Worm (Caenorhabditis elegans) whole organism, L1 larva: ENCODE results near the gene C17C3.11.

ENCODE experiments used
- C04F5.9 ChIP-seq: sonication (generic microtip); optimal IDR thresholded peaks from 2 replicates; lab custom pipeline; 2016; ENCODE audit warnings: missing genetic modification characterization, missing compliant biosample characterization
- C16A3.4 ChIP-seq: fragments of 150-350 bp; optimal IDR thresholded peaks from 2 replicates; lab custom pipeline; 2014; ENCODE audit warnings: missing biosample characterization, missing genetic modification characterization
- F16B12.6 ChIP-seq: fragments of 150-350 bp; optimal IDR thresholded peaks from 2 replicates; lab custom pipeline; 2014; ENCODE audit warnings: missing biosample characterization, missing genetic modification characterization
- aha-1 ChIP-seq: fragments of 150-350 bp; optimal IDR thresholded peaks from 2 replicates; lab custom pipeline; 2014; ENCODE audit warnings: missing biosample characterization, missing genetic modification characterization
- aly-2 ChIP-seq: fragments of 150-350 bp; optimal IDR thresholded peaks from 2 replicates; lab custom pipeline; 2014; ENCODE audit warnings: missing biosample characterization, missing genetic modification characterization
- ama-1 ChIP-seq: fragments of 150-350 bp; optimal IDR thresholded peaks from 2 replicates; lab custom pipeline; 2014
- blmp-1 ChIP-seq: fragments of 150-350 bp; optimal IDR thresholded peaks from 2 replicates; lab custom pipeline; 2014; ENCODE audit warnings: missing biosample characterization, missing genetic modification characterization
- ceh-63 ChIP-seq: fragments of 200-800 bp; sonication (Bioruptor generic); optimal IDR thresholded peaks from 2 replicates; lab custom pipeline; 2018; ENCODE audit warnings: mild to moderate bottlenecking, missing genetic modification characterization, missing compliant biosample characterization
- ceh-8 ChIP-seq: fragments of 200-800 bp; sonication (Bioruptor generic); optimal IDR thresholded peaks from 2 replicates; lab custom pipeline; 2018; ENCODE audit warnings: mild to moderate bottlenecking, missing genetic modification characterization, moderate library complexity, missing compliant biosample characterization
- ceh-82 ChIP-seq, 3 experiments: fragments of 150-350 bp in 1 of 3; sonication (generic microtip) in 2 of 3; optimal IDR thresholded peaks; 2 replicates each; lab custom pipeline; 2014 to 2017; ENCODE audit warnings: missing biosample characterization in 3 of 3, missing genetic modification characterization in 3 of 3
- ceh-90 ChIP-seq: sonication (generic microtip); optimal IDR thresholded peaks from 2 replicates; lab custom pipeline; 2016; ENCODE audit warnings: missing genetic modification characterization, missing compliant biosample characterization
- dsc-1 ChIP-seq: sonication (generic microtip); optimal IDR thresholded peaks from 2 replicates; lab custom pipeline; 2016; ENCODE audit warnings: mild to moderate bottlenecking, missing genetic modification characterization, missing compliant biosample characterization
- efl-3 ChIP-seq: fragments of 200-800 bp; sonication (Bioruptor generic); optimal IDR thresholded peaks from 2 replicates; lab custom pipeline; 2018; ENCODE audit warnings: mild to moderate bottlenecking, missing genetic modification characterization, missing compliant biosample characterization
- egl-27 ChIP-seq, 2 experiments: fragments of 150-350 bp in 1 of 2; sonication (generic microtip); optimal IDR thresholded peaks; 3 replicates each; lab custom pipeline; 2017 to 2018; ENCODE audit warnings: missing biosample characterization in 2 of 2, missing genetic modification characterization in 2 of 2, missing genetic modification reagents in 2 of 2
- elt-2 ChIP-seq: sonication (generic microtip); optimal IDR thresholded peaks from 2 replicates; lab custom pipeline; 2016; ENCODE audit warnings: missing genetic modification characterization, mild to moderate bottlenecking, inconsistent platforms, missing compliant biosample characterization, missing genetic modification reagents
- ets-5 ChIP-seq: fragments of 200-800 bp; sonication (Bioruptor generic); IDR thresholded peaks from 2 replicates; pipeline ENCODE4 v1.3.6; 2022; ENCODE audit warnings: missing genetic modification characterization, missing compliant biosample characterization
- fkh-4 ChIP-seq: sonication (generic microtip); optimal IDR thresholded peaks from 2 replicates; lab custom pipeline; 2016; ENCODE audit warnings: missing compliant biosample characterization, missing genetic modification characterization, borderline replicate concordance
- grh-1 ChIP-seq: fragments of 200-800 bp; sonication (Bioruptor generic); IDR thresholded peaks from 2 replicates; pipeline ENCODE4 v1.3.6; 2022; ENCODE audit warnings: missing genetic modification reagents, missing genetic modification characterization, missing compliant biosample characterization
- hlh-17 ChIP-seq: fragments of 200-800 bp; sonication (Bioruptor generic); optimal IDR thresholded peaks from 2 replicates; lab custom pipeline; 2018; ENCODE audit warnings: missing genetic modification characterization, mild to moderate bottlenecking, missing compliant biosample characterization, moderate library complexity, borderline replicate concordance
- hpl-2 ChIP-seq: fragments of 150-350 bp; optimal IDR thresholded peaks from 2 replicates; lab custom pipeline; 2014; ENCODE audit warnings: missing biosample characterization, missing genetic modification reagents, missing genetic modification characterization
- irx-1 ChIP-seq: sonication (generic microtip); optimal IDR thresholded peaks from 2 replicates; lab custom pipeline; 2016; ENCODE audit warnings: missing genetic modification characterization, missing compliant biosample characterization
- isw-1 ChIP-seq: fragments of 200-800 bp; sonication (Bioruptor generic); IDR thresholded peaks from 2 replicates; pipeline ENCODE4 v1.3.6; 2022; ENCODE audit warnings: missing genetic modification characterization, missing compliant biosample characterization
- jun-1 ChIP-seq: fragments of 150-350 bp; optimal IDR thresholded peaks from 2 replicates; lab custom pipeline; 2014; ENCODE audit warnings: missing biosample characterization, missing genetic modification reagents, missing genetic modification characterization
- lin-14 ChIP-seq: fragments of 200-800 bp; sonication (Bioruptor generic); optimal IDR thresholded peaks from 2 replicates; lab custom pipeline; 2018; ENCODE audit warnings: mild to moderate bottlenecking, missing genetic modification characterization, moderate library complexity, missing compliant biosample characterization
- lin-39 ChIP-seq: fragments of 150-350 bp; optimal IDR thresholded peaks from 2 replicates; lab custom pipeline; 2014; ENCODE audit warnings: missing biosample characterization, missing genetic modification reagents, missing genetic modification characterization
- lir-3 ChIP-seq: sonication (generic microtip); optimal IDR thresholded peaks from 2 replicates; lab custom pipeline; 2016; ENCODE audit warnings: mild to moderate bottlenecking, missing genetic modification characterization, moderate library complexity, missing compliant biosample characterization; ENCODE audit not compliant: poor library complexity
- mab-9 ChIP-seq: fragments of 200-800 bp; sonication (Bioruptor generic); IDR thresholded peaks from 2 replicates; pipeline ENCODE4 v1.3.6; 2022; ENCODE audit warnings: missing genetic modification reagents, missing genetic modification characterization, missing compliant biosample characterization
- mdl-1 ChIP-seq, 2 experiments: fragments of 150-350 bp; optimal IDR thresholded peaks; 2 replicates each; lab custom pipeline; 2014 to 2017; ENCODE audit warnings: missing biosample characterization in 2 of 2, missing genetic modification characterization in 2 of 2, inconsistent platforms in 1 of 2
- mef-2 ChIP-seq: fragments of 150-350 bp; optimal IDR thresholded peaks from 2 replicates; lab custom pipeline; 2014; ENCODE audit warnings: missing biosample characterization, missing genetic modification characterization
- nhr-12 ChIP-seq: sonication (generic microtip); optimal IDR thresholded peaks from 2 replicates; lab custom pipeline; 2017; ENCODE audit warnings: missing biosample characterization, missing genetic modification characterization
- nhr-28 ChIP-seq: fragments of 150-350 bp; optimal IDR thresholded peaks from 2 replicates; lab custom pipeline; 2014; ENCODE audit warnings: missing biosample characterization, missing genetic modification characterization
- nhr-47 ChIP-seq: sonication (generic microtip); optimal IDR thresholded peaks from 2 replicates; lab custom pipeline; 2016; ENCODE audit warnings: mild to moderate bottlenecking, missing genetic modification characterization, moderate library complexity, missing compliant biosample characterization
- nhr-76 ChIP-seq: sonication (generic microtip); optimal IDR thresholded peaks from 2 replicates; lab custom pipeline; 2017; ENCODE audit warnings: missing biosample characterization, missing genetic modification characterization
- nhr-77 ChIP-seq: fragments of 150-350 bp; optimal IDR thresholded peaks from 2 replicates; lab custom pipeline; 2014; ENCODE audit warnings: missing biosample characterization, missing genetic modification characterization
- nhr-90 ChIP-seq: sonication (generic microtip); optimal IDR thresholded peaks from 2 replicates; lab custom pipeline; 2016; ENCODE audit warnings: mild to moderate bottlenecking, missing genetic modification characterization, missing compliant biosample characterization; ENCODE audit not compliant: poor library complexity
- pag-3 ChIP-seq: sonication (generic microtip); optimal IDR thresholded peaks from 2 replicates; lab custom pipeline; 2017; ENCODE audit warnings: missing genetic modification characterization, mild to moderate bottlenecking, missing compliant biosample characterization, antibody characterized with exemption, borderline replicate concordance; ENCODE audit not compliant: insufficient read depth
- pax-3 ChIP-seq: fragments of 200-800 bp; sonication (Bioruptor generic); optimal IDR thresholded peaks from 2 replicates; lab custom pipeline; 2018; ENCODE audit warnings: mild to moderate bottlenecking, missing genetic modification characterization, moderate library complexity, missing compliant biosample characterization
- pqm-1 ChIP-seq: sonication (generic microtip); optimal IDR thresholded peaks from 3 replicates; lab custom pipeline; 2017; ENCODE audit warnings: missing biosample characterization, missing genetic modification characterization
- rnt-1 ChIP-seq: sonication (generic microtip); optimal IDR thresholded peaks from 2 replicates; lab custom pipeline; 2016; ENCODE audit warnings: mild to moderate bottlenecking, missing genetic modification characterization, moderate library complexity, missing compliant biosample characterization
- skn-1 ChIP-seq: fragments of 150-350 bp; optimal IDR thresholded peaks from 2 replicates; lab custom pipeline; 2014; ENCODE audit warnings: missing biosample characterization, missing genetic modification characterization
- snpc-4 ChIP-seq: fragments of 150-350 bp; optimal IDR thresholded peaks from 2 replicates; lab custom pipeline; 2014; ENCODE audit warnings: missing biosample characterization, missing genetic modification characterization
- snu-23 ChIP-seq: sonication (generic microtip); optimal IDR thresholded peaks from 2 replicates; lab custom pipeline; 2016; ENCODE audit warnings: missing genetic modification characterization, missing compliant biosample characterization
- sptf-1 ChIP-seq: fragments of 150-350 bp; optimal IDR thresholded peaks from 2 replicates; lab custom pipeline; 2014; ENCODE audit warnings: missing biosample characterization, missing genetic modification characterization
- sup-37 ChIP-seq: fragments of 200-800 bp; sonication (Bioruptor generic); optimal IDR thresholded peaks from 2 replicates; lab custom pipeline; 2018; ENCODE audit warnings: mild to moderate bottlenecking, missing genetic modification characterization, missing compliant biosample characterization
- tbx-2 ChIP-seq: sonication (generic microtip); optimal IDR thresholded peaks from 2 replicates; lab custom pipeline; 2016; ENCODE audit warnings: missing genetic modification characterization, missing compliant biosample characterization
- unc-130 ChIP-seq: fragments of 150-350 bp; optimal IDR thresholded peaks from 2 replicates; lab custom pipeline; 2017; ENCODE audit warnings: missing biosample characterization, missing genetic modification characterization, inconsistent platforms
- unc-86 ChIP-seq: sonication (generic microtip); optimal IDR thresholded peaks from 2 replicates; lab custom pipeline; 2016; ENCODE audit warnings: missing genetic modification characterization, missing compliant biosample characterization
- unc-98 ChIP-seq: fragments of 200-800 bp; sonication (Bioruptor generic); IDR thresholded peaks from 2 replicates; pipeline ENCODE4 v1.3.6; 2022; ENCODE audit warnings: missing genetic modification characterization, missing compliant biosample characterization
- zag-1 ChIP-seq: fragments of 150-350 bp; optimal IDR thresholded peaks from 2 replicates; lab custom pipeline; 2014; ENCODE audit warnings: missing biosample characterization, missing genetic modification characterization
- zip-4 ChIP-seq: fragments of 200-800 bp; sonication (Bioruptor generic); optimal IDR thresholded peaks from 2 replicates; lab custom pipeline; 2018; ENCODE audit warnings: mild to moderate bottlenecking, missing genetic modification characterization, moderate library complexity, missing compliant biosample characterization
- ztf-4 ChIP-seq: fragments of 150-350 bp; optimal IDR thresholded peaks from 2 replicates; lab custom pipeline; 2014; ENCODE audit warnings: missing biosample characterization, missing genetic modification characterization

The C17C3.11 gene

DNA sequence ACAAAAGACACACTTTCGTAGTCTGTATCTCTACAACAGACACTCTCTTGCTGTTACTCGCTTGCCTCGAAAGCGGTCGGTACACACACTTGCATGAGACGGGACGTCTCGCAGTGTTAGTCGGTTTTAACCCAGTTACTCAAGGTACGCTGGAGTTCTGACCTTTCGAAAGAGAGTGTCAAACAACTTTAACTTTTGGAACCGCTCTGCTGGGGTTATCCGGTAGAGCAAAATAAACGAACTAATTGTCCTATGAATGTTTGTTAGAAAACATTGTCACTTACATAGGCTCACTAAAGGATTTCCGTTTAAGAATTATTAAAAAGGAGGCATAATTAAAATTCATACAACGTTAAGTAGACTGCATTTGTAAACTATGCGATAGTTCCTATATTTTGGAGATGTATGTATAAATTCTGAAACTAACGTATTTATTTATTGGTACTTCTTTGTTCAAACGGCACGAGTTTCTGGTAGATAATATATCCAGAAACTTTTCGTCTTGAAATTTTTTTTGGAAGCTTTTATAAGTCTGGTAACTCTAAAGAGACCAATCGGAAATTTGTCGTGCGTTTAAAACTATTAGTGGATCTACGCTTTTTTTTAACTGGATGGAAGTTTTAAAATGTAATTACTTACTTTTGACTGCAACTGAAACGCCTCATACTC lies 6.0 kb downstream of the C17C3.11 start (continued):
- peak; percentile 79 for TF ChIP-seq pag-3 (tag; lab: Kevin White, UChicago)
- TF ChIP-seq hlh-17 (GFP tag; lab: Kevin White, UChicago) = peak; percentile 92
- TF ChIP-seq ceh-8 (GFP tag; lab: Kevin White, UChicago) = peak; percentile 98
- TF ChIP-seq nhr-12 (tag; lab: Kevin White, UChicago) = peak; percentile 68
- TF ChIP-seq elt-2 (tag; lab: Kevin White, UChicago) = peak; percentile 100
- TF ChIP-seq lir-3 (tag; lab: Kevin White, UChicago) = peak; percentile 92
- peak; percentile 62 for TF ChIP-seq aha-1 (tag; lab: Kevin White, UChicago)
- peak; percentile 71 for TF ChIP-seq ceh-90 (tag; lab: Kevin White, UChicago)
- peak; percentile 98 for TF ChIP-seq rnt-1 (tag; lab: Kevin White, UChicago)
- peak; percentile 96 to 97 (median 97) for TF ChIP-seq ceh-82 (tag; optimal IDR thresholded peaks at IDR 0.05; lab: Kevin White, UChicago)
- TF ChIP-seq zag-1 (tag; lab: Kevin White, UChicago) = peak; percentile 95
- TF ChIP-seq grh-1 = peak; percentile 99
- peak; percentile 98 for TF ChIP-seq sup-37 (GFP tag; lab: Kevin White, UChicago)
- TF ChIP-seq mef-2 (tag; lab: Kevin White, UChicago) = peak; percentile 93
- peak; percentile 95 for TF ChIP-seq C04F5.9
- peak; percentile 98 for TF ChIP-seq mab-9
- peak; percentile 98 for TF ChIP-seq nhr-76 (tag; lab: Kevin White, UChicago)
- TF ChIP-seq skn-1 (tag; lab: Kevin White, UChicago) = peak; percentile 90
- TF ChIP-seq aly-2 (tag; lab: Kevin White, UChicago) = peak; percentile 99
- TF ChIP-seq unc-86 (tag; lab: Kevin White, UChicago) = peak; percentile 98
- peak; percentile 98 for TF ChIP-seq isw-1 (GFP tag; lab: Robert Waterston, UW)
- TF ChIP-seq sptf-1 (tag; lab: Kevin White, UChicago) = no peak
- peak; percentile 100 for TF ChIP-seq snpc-4 (tag; lab: Kevin White, UChicago)
- TF ChIP-seq F16B12.6 = peak; percentile 60
- TF ChIP-seq lin-39 (tag; lab: Kevin White, UChicago) = peak; percentile 96
- peak; percentile 99 for TF ChIP-seq irx-1 (tag; lab: Kevin White, UChicago)
- peak; percentile 99 for TF ChIP-seq dsc-1 (tag; lab: Kevin White, UChicago)
- TF ChIP-seq pqm-1 = peak; percentile 91
- peak; percentile 100 for TF ChIP-seq nhr-47 (tag; lab: Kevin White, UChicago)
- peak; percentile 99 for TF ChIP-seq C16A3.4 (tag; lab: Kevin White, UChicago)
- TF ChIP-seq ztf-4 (tag; lab: Kevin White, UChicago) = peak; percentile 99
- peak; percentile 38 to 93 for TF ChIP-seq mdl-1 (tag; optimal IDR thresholded peaks at IDR 0.05; lab: Kevin White, UChicago)
- TF ChIP-seq fkh-4 (tag; lab: Kevin White, UChicago) = peak; percentile 86
- TF ChIP-seq zip-4 (GFP tag; lab: Kevin White, UChicago) = peak; percentile 95
- peak; percentile 100 for TF ChIP-seq ama-1 (lab: Kevin White, UChicago)
- peak; percentile 69 for TF ChIP-seq nhr-28 (tag; lab: Kevin White, UChicago)
- peak; percentile 81 for TF ChIP-seq blmp-1 (tag; lab: Kevin White, UChicago)
- TF ChIP-seq unc-98 = peak; percentile 79
- peak; percentile 98 for TF ChIP-seq hpl-2 (GFP tag; lab: Kevin White, UChicago)
- TF ChIP-seq pax-3 (tag; lab: Kevin White, UChicago) = peak; percentile 98
- TF ChIP-seq jun-1 (tag; lab: Kevin White, UChicago) = peak; percentile 99
- TF ChIP-seq efl-3 = peak; percentile 83
- peak; percentile 100 for TF ChIP-seq nhr-90 (tag; lab: Kevin White, UChicago)
- TF ChIP-seq ets-5 = 0 out of 2 replicates have a peak, but pooled peaks have one; percentile 74
- TF ChIP-seq unc-130 = peak; percentile 98
- TF ChIP-seq egl-27 (tag; optimal IDR thresholded peaks at IDR 0.05; lab: Kevin White, UChicago) = peak; percentile 92 to 93
- TF ChIP-seq nhr-77 (tag; lab: Kevin White, UChicago) = peak; percentile 99
- peak; percentile 99 for TF ChIP-seq lin-14 (GFP tag; lab: Kevin White, UChicago)
- TF ChIP-seq tbx-2 (tag; lab: Kevin White, UChicago) = peak; percentile 100
- peak; percentile 100 for TF ChIP-seq snu-23 (GFP tag; lab: Kevin White, UChicago)
- TF ChIP-seq ceh-63 (GFP tag; lab: Kevin White, UChicago) = peak; percentile 95
